Fruit fly (Drosophila melanogaster): ENCODE measurements around the gene croc.
A peak's percentile ranks its signal among the peaks of the same experiment; 100 is the strongest.

croc gene

dm6 chr3L:21509488-21510122 is 33.3 kb upstream of the croc start (continued):
- TF ChIP-seq CG12769 (tag; optimal IDR thresholded peaks at IDR 0.05) (peak; percentile 46), NC2β (GFP tag; optimal IDR thresholded peaks at IDR 0.05) (peak; percentile 6), CG12391 (tag; optimal IDR thresholded peaks at IDR 0.05) (peak; percentile 53), Sox100B (GFP tag; optimal IDR thresholded peaks at IDR 0.05) (peak; percentile 30), CG9437 (GFP tag; optimal IDR thresholded peaks at IDR 0.05) (peak; percentile 19), CG7839 (tag; optimal IDR thresholded peaks at IDR 0.05) (peak; percentile 35), MESR4 (GFP tag; optimal IDR thresholded peaks at IDR 0.05) (no peak), CG31388 (GFP tag; optimal IDR thresholded peaks at IDR 0.05) (no peak), Six4 (GFP tag; optimal IDR thresholded peaks at IDR 0.05) (no peak), CG5245 (GFP tag; optimal IDR thresholded peaks at IDR 0.05) (peak; percentile 14), CG17568 (GFP tag; optimal IDR thresholded peaks at IDR 0.05) (no peak), CG10209 (GFP tag; optimal IDR thresholded peaks at IDR 0.05) (peak; percentile 57), CG3847 (GFP tag; IDR thresholded peaks at IDR 0.05) (no peak), CG31365 (tag; optimal IDR thresholded peaks at IDR 0.05) (no peak), CG10267 (tag; optimal IDR thresholded peaks at IDR 0.05) (peak; percentile 28), GATAe (GFP tag; conservative IDR thresholded peaks at IDR 0.05) (no peak), pum (GFP tag; optimal IDR thresholded peaks at IDR 0.05) (peak; percentile 8), pfk (GFP tag; optimal IDR thresholded peaks at IDR 0.05) (no peak), CG9876 (GFP tag; optimal IDR thresholded peaks at IDR 0.05) (no peak), sc (optimal IDR thresholded peaks at IDR 0.05) (no peak), sc (GFP tag; optimal IDR thresholded peaks at IDR 0.05) (no peak), CG11696 (GFP tag; IDR thresholded peaks at IDR 0.05) (no peak), slou (GFP tag; optimal IDR thresholded peaks at IDR 0.05) (no peak), CG11723 (GFP tag; optimal IDR thresholded peaks at IDR 0.05) (no peak), Oli (tag; optimal IDR thresholded peaks at IDR 0.05) (peak; percentile 41), Dip3 (GFP tag; optimal IDR thresholded peaks at IDR 0.05) (no peak), CG12155 (GFP tag; optimal IDR thresholded peaks at IDR 0.05) (peak; percentile 16), zen2 (GFP tag; IDR thresholded peaks at IDR 0.05; ENCODE audit: partially characterized antibody) (no peak), NC2α (GFP tag; optimal IDR thresholded peaks at IDR 0.05) (no peak), CG10543 (GFP tag; optimal IDR thresholded peaks at IDR 0.05) (no peak), CG2129 (GFP tag; IDR thresholded peaks at IDR 0.05; ENCODE audit: partially characterized antibody) (no peak), Ada2b (GFP tag; IDR thresholded peaks at IDR 0.05) (peak; percentile 24; the same call in 1 of the 2 replicates), CG4707 (GFP tag; optimal IDR thresholded peaks at IDR 0.05) (no peak), CrebB (tag; optimal IDR thresholded peaks at IDR 0.05) (no peak), CkIIα-i1 (GFP tag; IDR thresholded peaks at IDR 0.05) (no peak), CG7372 (GFP tag; IDR thresholded peaks at IDR 0.05) (no peak), YL-1 (GFP tag; optimal IDR thresholded peaks at IDR 0.05) (no peak), disco-r (GFP tag; optimal IDR thresholded peaks at IDR 0.05) (no peak), Neu2 (GFP tag; optimal IDR thresholded peaks at IDR 0.05; ENCODE audit: borderline replicate concordance) (no peak), Antp (GFP tag; optimal IDR thresholded peaks at IDR 0.05) (peak; percentile 40), NK7.1 (GFP tag; optimal IDR thresholded peaks at IDR 0.05) (no peak), da (GFP tag; optimal IDR thresholded peaks at IDR 0.05) (no peak), CG12942 (GFP tag; optimal IDR thresholded peaks at IDR 0.05) (no peak), trh (GFP tag; optimal IDR thresholded peaks at IDR 0.05) (no peak), Dek (tag; optimal IDR thresholded peaks at IDR 0.05) (no peak), Lhr (GFP tag; optimal IDR thresholded peaks at IDR 0.05) (no peak), dm (GFP tag; optimal IDR thresholded peaks at IDR 0.05) (no peak), Nf-YB (GFP tag; optimal IDR thresholded peaks at IDR 0.05) (no peak), Optix (GFP tag; IDR thresholded peaks at IDR 0.05) (no peak), sima (GFP tag; optimal IDR thresholded peaks at IDR 0.05) (no peak), C15 (GFP tag; IDR thresholded peaks at IDR 0.05) (no peak)
